Fruit fly (Drosophila melanogaster) ovary, adult (tissue): Measurements from ENCODE around the gene ND-SGDH.

Experiments used
- CG17801 ChIP-seq: fragments of 200-800 bp; optimal IDR thresholded peaks from 2 replicates; lab custom pipeline; 2019; ENCODE audit warnings: missing biosample characterization, mild to moderate bottlenecking, missing genetic modification characterization, moderate library complexity; ENCODE audit not compliant: partially characterized antibody

Gene ND-SGDH

DNA sequence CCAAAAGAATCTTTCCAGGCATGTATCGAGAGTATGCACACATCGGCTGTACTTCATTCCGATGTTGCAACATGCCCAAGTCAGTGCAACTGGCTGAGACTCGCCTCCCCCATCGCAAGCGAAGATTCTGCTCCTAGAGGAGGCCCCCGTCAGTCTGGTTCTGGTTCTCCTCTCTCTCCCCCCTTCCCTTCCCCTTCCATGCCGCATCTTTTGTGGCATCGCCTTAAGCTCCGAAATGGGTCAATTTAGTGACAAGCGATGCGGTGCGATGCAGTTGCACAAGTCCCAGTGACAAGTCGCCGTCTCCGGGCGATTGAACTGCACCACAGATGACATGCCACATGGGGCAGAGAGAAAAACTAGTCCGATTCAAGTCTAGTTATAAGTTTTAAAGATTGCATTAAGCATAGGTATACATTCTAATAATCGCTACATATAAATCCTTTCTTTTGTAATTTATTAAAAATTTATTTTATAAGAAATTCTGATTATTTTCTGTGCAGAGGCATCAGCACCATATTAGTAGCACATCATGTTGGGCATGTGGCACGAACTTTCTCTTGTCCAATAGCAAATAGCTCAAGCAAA is 29.2 kb downstream of the ND-SGDH start:
- no peak for TF ChIP-seq CG17801 (GFP tag; lab: Kevin White, UChicago)

DNA sequence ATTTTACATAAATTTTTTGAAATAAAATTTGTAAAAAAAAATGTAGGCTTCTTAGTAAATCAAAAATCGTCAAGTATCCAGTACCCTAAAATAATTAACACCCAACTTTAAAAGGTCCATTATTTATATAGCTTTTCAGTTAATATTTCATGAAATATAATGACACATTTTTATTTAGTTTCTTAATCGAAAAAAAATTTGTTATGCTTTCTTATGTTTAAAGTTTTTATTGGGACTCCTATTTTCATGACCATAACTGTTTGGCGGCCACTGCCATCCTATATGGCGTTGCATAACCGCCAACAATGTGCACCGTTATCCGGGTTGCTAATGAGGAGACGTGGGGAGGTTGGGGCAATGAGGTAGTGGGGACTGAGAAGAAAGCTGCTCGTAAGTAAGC is 29.9 kb downstream of the ND-SGDH start:
- TF ChIP-seq CG17801 (GFP tag; lab: Kevin White, UChicago), result no peak

dm6 chr3L:12107378-12107777 is 31.0 kb downstream of the ND-SGDH start:
- TF ChIP-seq CG17801 (GFP tag; lab: Kevin White, UChicago), result no peak

dm6 chr3L:12101924-12102383 is 36.4 kb downstream of the ND-SGDH start:
- TF ChIP-seq CG17801 (GFP tag; lab: Kevin White, UChicago), result no peak

- no peak for TF ChIP-seq CG17801 (GFP tag; lab: Kevin White, UChicago)
These were observed 38.9 kb downstream of the ND-SGDH start for dm6 chr3L:12099329-12100031.

DNA sequence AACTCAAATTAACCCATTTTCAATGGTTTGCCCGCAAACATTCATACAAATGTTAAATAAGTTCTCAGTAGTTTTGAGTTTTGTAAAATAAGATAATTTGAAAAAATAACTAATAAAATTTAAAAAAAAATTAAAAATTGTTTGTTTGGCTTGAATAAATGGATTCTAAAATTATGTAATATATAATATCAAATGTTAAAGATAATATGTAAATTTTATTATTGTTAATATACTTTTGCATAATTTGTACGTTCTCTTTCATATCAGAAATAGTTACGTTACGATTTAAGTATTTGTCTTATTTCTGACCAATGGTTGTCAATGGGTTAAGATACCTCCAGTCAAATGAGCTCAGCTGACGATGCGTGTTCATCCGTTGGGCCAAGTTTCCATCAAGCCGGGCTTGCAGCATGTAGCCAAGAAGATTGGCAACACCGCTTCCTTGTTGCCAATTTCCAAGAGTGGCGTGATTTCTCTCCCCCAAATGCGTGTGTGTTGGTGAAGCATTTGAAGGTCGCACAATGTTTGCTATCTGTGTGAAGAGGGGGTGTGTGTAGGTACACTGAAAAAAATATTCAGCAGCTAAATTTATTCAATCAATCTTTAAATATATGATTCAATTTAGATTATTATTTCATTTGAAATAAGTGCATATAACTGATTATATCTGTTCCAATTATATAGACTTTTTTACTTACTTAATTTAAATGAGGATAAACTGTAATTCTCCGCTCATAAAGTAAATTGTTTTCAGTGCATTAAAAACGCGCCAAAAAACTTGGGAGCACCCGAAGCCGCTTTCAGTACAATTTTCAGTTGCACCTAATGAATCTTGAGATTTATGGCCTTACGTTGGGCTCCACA is 41.4 kb downstream of the ND-SGDH start:
- TF ChIP-seq CG17801 (GFP tag; lab: Kevin White, UChicago), result no peak

dm6 chr3L:12095960-12096359 is 42.4 kb downstream of the ND-SGDH start:
- no peak for TF ChIP-seq CG17801 (GFP tag; lab: Kevin White, UChicago)

DNA sequence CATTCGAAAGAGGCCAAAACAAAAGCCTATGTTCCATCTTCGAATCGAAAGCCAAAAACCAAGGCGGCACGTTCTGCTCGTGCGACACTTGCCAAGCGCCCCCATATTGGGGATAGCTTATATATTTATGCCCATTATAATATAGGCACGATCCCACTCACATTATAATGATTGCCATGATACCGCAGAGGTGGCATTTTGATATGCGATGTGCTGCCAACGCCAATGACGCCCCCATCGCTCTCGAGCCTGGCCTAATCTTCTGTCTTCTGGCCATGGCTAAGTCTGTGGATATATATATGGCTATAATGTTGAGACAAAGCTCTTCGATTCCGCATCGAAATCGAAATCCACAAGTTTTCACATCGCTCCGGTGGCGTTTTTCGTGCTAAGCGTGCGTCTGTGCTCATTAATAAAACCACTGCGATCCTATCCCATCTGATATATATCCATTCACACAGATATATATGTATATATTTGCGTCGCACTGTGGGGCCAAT is 45.5 kb downstream of the ND-SGDH start:
- no peak for TF ChIP-seq CG17801 (GFP tag; lab: Kevin White, UChicago)

dm6 chr3L:12090898-12091685 is 47.3 kb downstream of the ND-SGDH start:
- peak; percentile 76 for TF ChIP-seq CG17801 (GFP tag; lab: Kevin White, UChicago)

- TF ChIP-seq CG17801 (GFP tag; lab: Kevin White, UChicago), result no peak
These were observed 48.0 kb downstream of the ND-SGDH start for dm6 chr3L:12090184-12090897.

- TF ChIP-seq CG17801 (GFP tag; lab: Kevin White, UChicago), result no peak
These were observed 50.1 kb downstream of the ND-SGDH start, which contains the start of gene CG17154 for dm6 chr3L:12088326-12088725. Gene CG17154, plus strand, starts transcription at chr3L:12088626.
